Fruit fly (Drosophila melanogaster) whole organism, embryonic: ENCODE results near the gene CAH7.

Source experiments
- CG10209 ChIP-seq: fragments of 200-800 bp; sonication (Bioruptor generic); optimal IDR thresholded peaks from 3 replicates; lab custom pipeline; 2017; ENCODE audit warnings: missing biosample characterization, mild to moderate bottlenecking, missing genetic modification characterization, missing genetic modification reagents
- CG14965 ChIP-seq: fragments of 200-800 bp; sonication (Bioruptor generic); optimal IDR thresholded peaks from 2 replicates; lab custom pipeline; 2016; ENCODE audit warnings: missing biosample characterization, missing genetic modification characterization, borderline replicate concordance
- Camta ChIP-seq: fragments of 200-800 bp; sonication (Bioruptor generic); optimal IDR thresholded peaks from 2 replicates; lab custom pipeline; 2016; ENCODE audit warnings: missing biosample characterization, missing genetic modification characterization
- HLH3B ChIP-seq: fragments of 200-800 bp; sonication (Bioruptor generic); IDR thresholded peaks from 2 replicates; pipeline ENCODE4 v1.3.6; 2022; ENCODE audit warnings: missing biosample characterization, missing genetic modification characterization
- chif ChIP-seq, 2 experiments: fragments of 200-800 bp; sonication (Bioruptor generic); optimal IDR thresholded peaks; 3 replicates each; lab custom pipeline; 2016; ENCODE audit warnings: missing biosample characterization in 2 of 2, missing genetic modification characterization in 2 of 2
- esg ChIP-seq: fragments of 200-800 bp; sonication (Bioruptor generic); conservative IDR thresholded peaks from 2 replicates; pipeline ENCODE4 v1.3.6; 2022; ENCODE audit warnings: missing biosample characterization, missing genetic modification characterization
- ind ChIP-seq: fragments of 200-800 bp; sonication (Bioruptor generic); optimal IDR thresholded peaks from 3 replicates; lab custom pipeline; 2016; ENCODE audit warnings: missing biosample characterization, missing genetic modification characterization
- wor ChIP-seq: fragments of 200-800 bp; sonication (Bioruptor generic); IDR thresholded peaks from 2 replicates; pipeline ENCODE4 v1.3.6; 2022; ENCODE audit warnings: missing biosample characterization, missing genetic modification characterization

DNA sequence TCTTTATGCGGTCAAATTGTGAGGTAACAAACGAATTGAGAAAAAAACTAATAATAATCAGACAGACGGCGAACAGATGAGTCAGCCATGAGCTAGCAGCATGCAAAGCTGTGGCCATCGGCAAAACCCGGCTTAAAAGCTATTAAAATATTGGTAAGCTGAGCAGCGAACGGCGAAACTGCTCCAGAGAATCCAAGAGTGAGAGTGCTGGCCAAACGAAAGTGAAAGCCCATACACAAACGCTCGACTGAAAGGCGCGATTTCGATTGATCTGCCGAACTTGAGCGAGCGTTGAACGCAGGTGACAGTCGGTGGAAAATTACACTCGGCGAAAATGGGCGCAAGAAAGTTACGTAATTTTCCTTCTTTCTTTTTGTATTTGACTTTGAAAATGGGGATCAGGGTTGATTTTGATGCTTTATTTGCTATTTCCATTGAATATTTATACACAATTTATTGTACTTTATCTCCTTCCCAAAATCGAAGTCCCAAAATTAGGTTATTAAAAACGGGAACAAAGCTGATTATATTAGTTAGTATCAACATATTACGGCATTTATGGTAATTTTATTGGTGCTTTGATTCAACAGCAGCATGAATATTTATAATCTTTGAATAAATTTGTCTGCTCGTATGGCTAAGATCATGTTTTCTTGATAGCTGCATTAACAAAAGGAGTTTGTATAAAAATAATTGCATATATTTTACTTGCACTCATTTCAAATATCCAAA lies 37.8 kb downstream of the CAH7 start:
- TF ChIP-seq chif (GFP tag; optimal IDR thresholded peaks at IDR 0.05; lab: Kevin White, UChicago) (no peak), Camta (no peak), HLH3B (GFP tag; lab: Robert Waterston, UW) (no peak), CG14965 (GFP tag; lab: Kevin White, UChicago) (no peak), wor (GFP tag; lab: Robert Waterston, UW) (no peak), CG10209 (no peak), ind (no peak), esg (GFP tag; lab: Robert Waterston, UW) (no peak)
